Fruit fly (Drosophila melanogaster): ENCODE results near the gene CG1161.

DNA sequence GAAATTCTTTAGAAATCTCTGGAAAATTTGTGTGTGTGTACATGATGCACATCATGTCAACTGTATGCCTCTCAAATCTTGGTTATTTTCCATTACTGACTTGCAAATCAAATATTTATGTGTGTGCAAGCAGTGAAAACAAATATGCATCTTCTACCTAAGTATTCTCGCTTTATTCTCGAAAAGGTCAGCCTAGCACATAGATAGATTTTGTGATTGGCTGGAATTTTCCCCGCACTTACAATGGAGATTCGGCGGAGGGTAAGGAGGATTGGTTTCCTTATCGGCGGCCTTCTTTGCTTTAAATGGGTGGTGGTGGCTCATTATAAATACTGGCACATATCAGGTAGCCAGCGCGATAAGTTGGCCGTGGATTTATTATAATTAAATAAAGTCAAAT is 27.0 kb upstream of the CG1161 start:
- TF ChIP-seq Clk (GFP tag; optimal IDR thresholded peaks at IDR 0.05) (no peak), CG7101 (tag; optimal IDR thresholded peaks at IDR 0.05) (no peak), Hr96 (GFP tag; optimal IDR thresholded peaks at IDR 0.05) (no peak), CG33017 (tag; optimal IDR thresholded peaks at IDR 0.05) (no peak), CG7045 (GFP tag; optimal IDR thresholded peaks at IDR 0.05) (no peak), cnc (optimal IDR thresholded peaks at IDR 0.05) (no peak)

Measured in whole organism, adult.